Worm (Caenorhabditis elegans) whole organism, L4 larva: Measurements from ENCODE around the gene F09G2.8.

Experiments
- daf-12 ChIP-seq: fragments of 150-350 bp; optimal IDR thresholded peaks from 2 replicates; lab custom pipeline; 2014; ENCODE audit warnings: missing biosample characterization, missing genetic modification reagents, missing genetic modification characterization
- egl-27 ChIP-seq: sonication (generic microtip); optimal IDR thresholded peaks from 3 replicates; lab custom pipeline; 2017; ENCODE audit warnings: missing biosample characterization, missing genetic modification reagents, missing genetic modification characterization
- lin-39 ChIP-seq: fragments of 150-350 bp; optimal IDR thresholded peaks from 2 replicates; lab custom pipeline; 2014; ENCODE audit warnings: missing biosample characterization, missing genetic modification reagents, missing genetic modification characterization
- lir-3 ChIP-seq: sonication (generic microtip); optimal IDR thresholded peaks from 2 replicates; lab custom pipeline; 2016; ENCODE audit warnings: mild to moderate bottlenecking, missing genetic modification characterization, missing compliant biosample characterization
- nhr-11 ChIP-seq: fragments of 150-350 bp; optimal IDR thresholded peaks from 2 replicates; lab custom pipeline; 2014; ENCODE audit warnings: missing biosample characterization, missing genetic modification characterization
- nhr-237 ChIP-seq: sonication (generic microtip); optimal IDR thresholded peaks from 2 replicates; lab custom pipeline; 2017; ENCODE audit warnings: missing biosample characterization, missing genetic modification characterization

ce11 chrV:7225894-7226293 is 32.4 kb upstream of the F09G2.8 start:
- TF ChIP-seq egl-27 (tag; lab: Kevin White, UChicago): no peak
- TF ChIP-seq lir-3 (tag; lab: Kevin White, UChicago): no peak
- TF ChIP-seq daf-12 (tag; lab: Kevin White, UChicago): no peak
- TF ChIP-seq nhr-237 (tag; lab: Kevin White, UChicago): no peak
- TF ChIP-seq lin-39 (tag; lab: Kevin White, UChicago): no peak
- no peak for TF ChIP-seq nhr-11
